Worm (Caenorhabditis elegans) whole organism, young adult: ENCODE measurements around the gene ctr-9.
A peak's percentile ranks its signal among the peaks of the same experiment; 100 is the strongest.

Experiments
- C06A6.2 ChIP-seq: fragments of 200-800 bp; sonication (Bioruptor generic); conservative IDR thresholded peaks from 2 replicates; pipeline ENCODE4 v1.3.6; 2022; ENCODE audit warnings: missing genetic modification characterization, missing compliant biosample characterization
- C17E4.6 ChIP-seq: fragments of 200-800 bp; sonication (Bioruptor generic); IDR thresholded peaks from 2 replicates; pipeline ENCODE4 v1.3.6; 2022; ENCODE audit warnings: missing genetic modification reagents, missing genetic modification characterization, missing compliant biosample characterization
- F22D6.2 ChIP-seq: sonication (generic microtip); optimal IDR thresholded peaks from 2 replicates; lab custom pipeline; 2016; ENCODE audit warnings: mild to moderate bottlenecking, missing genetic modification characterization, missing compliant biosample characterization
- F39B2.1 ChIP-seq: fragments of 200-800 bp; sonication (Bioruptor generic); IDR thresholded peaks from 2 replicates; pipeline ENCODE4 v1.3.6; 2022; ENCODE audit warnings: missing genetic modification reagents, missing genetic modification characterization, missing compliant biosample characterization
- F49E8.2 ChIP-seq: sonication (generic microtip); optimal IDR thresholded peaks from 3 replicates; lab custom pipeline; 2017; ENCODE audit warnings: missing genetic modification characterization, mild to moderate bottlenecking, missing compliant biosample characterization, antibody characterized with exemption, moderate library complexity; ENCODE audit not compliant: insufficient read depth
- F57A8.1 ChIP-seq: fragments of 200-800 bp; sonication (Bioruptor generic); optimal IDR thresholded peaks from 2 replicates; lab custom pipeline; 2018; ENCODE audit warnings: mild to moderate bottlenecking, missing genetic modification characterization, moderate library complexity, missing compliant biosample characterization
- K11D2.4 ChIP-seq: fragments of 200-800 bp; sonication (Bioruptor generic); IDR thresholded peaks from 2 replicates; pipeline ENCODE4 v1.3.6; 2022; ENCODE audit warnings: missing genetic modification reagents, missing genetic modification characterization, missing compliant biosample characterization
- K12H6.12 ChIP-seq: fragments of 200-800 bp; sonication (Bioruptor generic); optimal IDR thresholded peaks from 2 replicates; lab custom pipeline; 2018; ENCODE audit warnings: mild to moderate bottlenecking, missing genetic modification characterization, missing compliant biosample characterization
- Y56A3A.18 ChIP-seq: fragments of 200-800 bp; sonication (Bioruptor generic); IDR thresholded peaks from 2 replicates; pipeline ENCODE4 v1.3.6; 2022; ENCODE audit warnings: missing genetic modification reagents, missing genetic modification characterization, missing compliant biosample characterization
- ZK185.1 ChIP-seq: sonication (generic microtip); optimal IDR thresholded peaks from 2 replicates; lab custom pipeline; 2016; ENCODE audit warnings: mild to moderate bottlenecking, missing genetic modification characterization, missing compliant biosample characterization; ENCODE audit not compliant: poor library complexity, severe bottlenecking
- akir-1 ChIP-seq: fragments of 200-800 bp; sonication (Bioruptor generic); optimal IDR thresholded peaks from 2 replicates; lab custom pipeline; 2018; ENCODE audit warnings: mild to moderate bottlenecking, missing genetic modification characterization, moderate library complexity, missing compliant biosample characterization
- aptf-2 ChIP-seq: fragments of 200-800 bp; sonication (Bioruptor generic); conservative IDR thresholded peaks from 2 replicates; pipeline ENCODE4 v1.3.6; 2022; ENCODE audit warnings: missing genetic modification reagents, missing genetic modification characterization, missing compliant biosample characterization
- athp-1 ChIP-seq: sonication (generic microtip); optimal IDR thresholded peaks from 2 replicates; lab custom pipeline; 2017; ENCODE audit warnings: mild to moderate bottlenecking, missing genetic modification characterization, missing compliant biosample characterization
- bed-1 ChIP-seq: fragments of 200-800 bp; sonication (Bioruptor generic); IDR thresholded peaks from 2 replicates; pipeline ENCODE4 v1.3.6; 2022; ENCODE audit warnings: missing genetic modification reagents, missing genetic modification characterization, missing compliant biosample characterization
- cebp-1 ChIP-seq, 2 experiments: fragments of 200-800 bp in 1 of 2; sonication (Bioruptor generic) in 1 of 2; sonication (generic microtip) in 1 of 2; IDR thresholded peaks in 1 of 2; optimal IDR thresholded peaks in 1 of 2; 2 replicates each; pipeline versions ENCODE4 v1.3.6 to Lab custom; 2017 to 2022; ENCODE audit warnings: missing compliant biosample characterization in 2 of 2, missing genetic modification characterization in 2 of 2, mild to moderate bottlenecking in 1 of 2, missing genetic modification reagents in 1 of 2, moderate library complexity in 1 of 2
- ceh-27 ChIP-seq: fragments of 200-800 bp; sonication (Bioruptor generic); optimal IDR thresholded peaks from 2 replicates; lab custom pipeline; 2018; ENCODE audit warnings: mild to moderate bottlenecking, missing genetic modification characterization, moderate library complexity, missing compliant biosample characterization
- ceh-40 ChIP-seq: fragments of 200-800 bp; sonication (Bioruptor generic); IDR thresholded peaks from 2 replicates; pipeline ENCODE4 v1.3.6; 2022; ENCODE audit warnings: missing genetic modification characterization, missing compliant biosample characterization
- dox-1 ChIP-seq: fragments of 200-800 bp; sonication (Bioruptor generic); IDR thresholded peaks from 2 replicates; pipeline ENCODE4 v1.3.6; 2022; ENCODE audit warnings: missing genetic modification reagents, missing genetic modification characterization, missing compliant biosample characterization
- dpl-1 ChIP-seq: fragments of 150-350 bp; optimal IDR thresholded peaks from 2 replicates; lab custom pipeline; 2014; ENCODE audit warnings: missing biosample characterization, missing genetic modification reagents, missing genetic modification characterization
- efl-1 ChIP-seq: fragments of 150-350 bp; optimal IDR thresholded peaks from 2 replicates; lab custom pipeline; 2014; ENCODE audit warnings: missing biosample characterization, missing genetic modification reagents, missing genetic modification characterization
- egl-18 ChIP-seq: fragments of 200-800 bp; sonication (Bioruptor generic); IDR thresholded peaks from 2 replicates; pipeline ENCODE4 v1.3.6; 2022; ENCODE audit warnings: missing genetic modification reagents, missing genetic modification characterization, missing compliant biosample characterization
- ekl-4 ChIP-seq: fragments of 200-800 bp; sonication (Bioruptor generic); IDR thresholded peaks from 2 replicates; pipeline ENCODE4 v1.3.6; 2022; ENCODE audit warnings: missing genetic modification reagents, missing genetic modification characterization, missing compliant biosample characterization
- ets-4 ChIP-seq: fragments of 200-800 bp; sonication (Bioruptor generic); optimal IDR thresholded peaks from 2 replicates; lab custom pipeline; 2018; ENCODE audit warnings: mild to moderate bottlenecking, missing genetic modification characterization, missing compliant biosample characterization
- hlh-12 ChIP-seq: sonication (generic microtip); optimal IDR thresholded peaks from 2 replicates; lab custom pipeline; 2016; ENCODE audit warnings: missing genetic modification characterization, missing compliant biosample characterization
- hrde-1 ChIP-seq: sonication (generic microtip); optimal IDR thresholded peaks from 2 replicates; lab custom pipeline; 2016; ENCODE audit warnings: missing genetic modification characterization, mild to moderate bottlenecking, missing compliant biosample characterization, moderate library complexity, missing genotype, missing genetic modification reagents, borderline replicate concordance
- let-526 ChIP-seq: fragments of 200-800 bp; sonication (Bioruptor generic); IDR thresholded peaks from 2 replicates; pipeline ENCODE4 v1.3.6; 2022; ENCODE audit warnings: missing genetic modification reagents, missing genetic modification characterization, missing compliant biosample characterization
- let-607 ChIP-seq, 2 experiments: fragments of 200-800 bp in 1 of 2; sonication (Bioruptor generic) in 1 of 2; sonication (generic microtip) in 1 of 2; optimal IDR thresholded peaks; 2 replicates each; lab custom pipeline; 2016 to 2018; ENCODE audit warnings: mild to moderate bottlenecking in 2 of 2, missing compliant biosample characterization in 2 of 2, missing genetic modification characterization in 2 of 2, moderate library complexity in 2 of 2, missing genotype in 1 of 2
- lin-35 ChIP-seq, 3 experiments: fragments of 150-350 bp in 2 of 3; sonication (generic microtip) in 1 of 3; optimal IDR thresholded peaks; 2 replicates each; lab custom pipeline; 2014 to 2018; ENCODE audit warnings: missing biosample characterization in 3 of 3, missing genetic modification characterization in 3 of 3, missing genetic modification reagents in 3 of 3
- lin-54 ChIP-seq: fragments of 200-800 bp; sonication (Bioruptor generic); optimal IDR thresholded peaks from 2 replicates; lab custom pipeline; 2018; ENCODE audit warnings: mild to moderate bottlenecking, missing genetic modification characterization, missing compliant biosample characterization
- lsl-1 ChIP-seq: fragments of 200-800 bp; sonication (Bioruptor generic); optimal IDR thresholded peaks from 2 replicates; lab custom pipeline; 2018; ENCODE audit warnings: mild to moderate bottlenecking, missing genetic modification characterization, moderate library complexity, missing compliant biosample characterization
- madf-10 ChIP-seq: sonication (generic microtip); optimal IDR thresholded peaks from 2 replicates; lab custom pipeline; 2016; ENCODE audit warnings: mild to moderate bottlenecking, missing genetic modification characterization, missing compliant biosample characterization
- madf-6 ChIP-seq: fragments of 200-800 bp; sonication (Bioruptor generic); IDR thresholded peaks from 2 replicates; pipeline ENCODE4 v1.3.6; 2022; ENCODE audit warnings: missing genetic modification reagents, missing genetic modification characterization, missing compliant biosample characterization
- mcd-1 ChIP-seq: fragments of 200-800 bp; sonication (Bioruptor generic); IDR thresholded peaks from 2 replicates; pipeline ENCODE4 v1.3.6; 2022; ENCODE audit warnings: missing genetic modification reagents, missing genetic modification characterization, missing compliant biosample characterization
- nfya-1 ChIP-seq: sonication (generic microtip); optimal IDR thresholded peaks from 2 replicates; lab custom pipeline; 2017; ENCODE audit warnings: antibody characterized with exemption, missing compliant biosample characterization, missing genetic modification characterization, borderline replicate concordance; ENCODE audit not compliant: insufficient read depth
- nhr-179 ChIP-seq: sonication (generic microtip); optimal IDR thresholded peaks from 2 replicates; lab custom pipeline; 2016; ENCODE audit warnings: mild to moderate bottlenecking, missing genetic modification characterization, missing compliant biosample characterization
- nhr-80 ChIP-seq: sonication (generic microtip); optimal IDR thresholded peaks from 2 replicates; lab custom pipeline; 2016; ENCODE audit warnings: missing genetic modification characterization, missing compliant biosample characterization
- rcor-1 ChIP-seq: fragments of 200-800 bp; sonication (Bioruptor generic); IDR thresholded peaks from 2 replicates; pipeline ENCODE4 v1.3.6; 2022; ENCODE audit warnings: missing genetic modification reagents, missing genetic modification characterization, missing compliant biosample characterization
- rec-8 ChIP-seq, 2 experiments: sonication (generic microtip); optimal IDR thresholded peaks; 2 replicates each; lab custom pipeline; 2016; ENCODE audit warnings: mild to moderate bottlenecking in 2 of 2, missing genetic modification characterization in 2 of 2, missing genetic modification reagents in 2 of 2, missing genotype in 2 of 2, missing biosample characterization in 1 of 2, missing compliant biosample characterization in 1 of 2, moderate library complexity in 1 of 2
- snpc-1.1 ChIP-seq: sonication (generic microtip); optimal IDR thresholded peaks from 2 replicates; lab custom pipeline; 2017; ENCODE audit warnings: missing genetic modification characterization, mild to moderate bottlenecking, missing compliant biosample characterization, antibody characterized with exemption, moderate library complexity, missing genotype, missing genetic modification reagents; ENCODE audit not compliant: insufficient read depth
- tbx-9 ChIP-seq: sonication (generic microtip); optimal IDR thresholded peaks from 2 replicates; lab custom pipeline; 2016; ENCODE audit warnings: borderline replicate concordance, missing genetic modification characterization, inconsistent platforms, missing compliant biosample characterization
- unc-130 ChIP-seq: sonication (generic microtip); optimal IDR thresholded peaks from 2 replicates; lab custom pipeline; 2016; ENCODE audit warnings: missing genetic modification reagents, missing genetic modification characterization, missing compliant biosample characterization
- xnd-1 ChIP-seq: sonication (generic microtip); optimal IDR thresholded peaks from 2 replicates; lab custom pipeline; 2016; ENCODE audit warnings: missing genotype, missing genetic modification reagents, missing genetic modification characterization, missing compliant biosample characterization
- zim-3 ChIP-seq: sonication (generic microtip); optimal IDR thresholded peaks from 2 replicates; lab custom pipeline; 2017; ENCODE audit warnings: mild to moderate bottlenecking, missing genetic modification characterization, moderate library complexity, missing compliant biosample characterization

ctr-9 gene

ce11 chrIII:9462785-9463467, 28.3 kb upstream of the ctr-9 start (continued):
- TF ChIP-seq tbx-9 (tag; lab: Kevin White, UChicago) (peak; percentile 43), F39B2.1 (no peak), F49E8.2 (tag; lab: Kevin White, UChicago) (peak; percentile 58), ets-4 (GFP tag; lab: Kevin White, UChicago) (no peak)

ce11 chrIII:9465424-9465823, 25.8 kb upstream of the ctr-9 start, which contains the start of gene B0464.9:
Gene B0464.9, plus strand, starts transcription at chrIII:9465767.
- TF ChIP-seq F57A8.1 (GFP tag; lab: Kevin White, UChicago) (no peak), K12H6.12 (tag; lab: Kevin White, UChicago) (peak; percentile 8), C06A6.2 (GFP tag; lab: Robert Waterston, UW) (no peak), madf-6 (GFP tag; lab: Robert Waterston, UW) (peak; percentile 41; the same call in 1 of the 2 replicates), hrde-1 (tag; lab: Kevin White, UChicago) (peak; percentile 9), egl-18 (GFP tag; lab: Robert Waterston, UW) (no peak), athp-1 (tag; lab: Kevin White, UChicago) (no peak), xnd-1 (no peak), cebp-1 (GFP tag; IDR thresholded peaks at IDR 0.05; lab: Robert Waterston, UW) (no peak), cebp-1 (tag; optimal IDR thresholded peaks at IDR 0.05; lab: Kevin White, UChicago) (peak; percentile 22), F22D6.2 (peak; percentile 21), rec-8 (tag; optimal IDR thresholded peaks at IDR 0.05; lab: Kevin White, UChicago) (peak in 1 of 2 experiments; percentile 29), aptf-2 (GFP tag; lab: Robert Waterston, UW) (no peak), snpc-1.1 (tag; lab: Kevin White, UChicago) (no peak), dox-1 (GFP tag; lab: Robert Waterston, UW) (0 out of 2 replicates have a peak, but pooled peaks have one; percentile 9), zim-3 (tag; lab: Kevin White, UChicago) (no peak), lsl-1 (GFP tag; lab: Kevin White, UChicago) (peak; percentile 24), ekl-4 (GFP tag; lab: Robert Waterston, UW) (no peak), nfya-1 (tag; lab: Kevin White, UChicago) (no peak), efl-1 (no peak), let-607 (tag; optimal IDR thresholded peaks at IDR 0.05; lab: Kevin White, UChicago) (peak in 1 of 2 experiments; percentile 50), tbx-9 (tag; lab: Kevin White, UChicago) (no peak), ceh-40 (GFP tag; lab: Robert Waterston, UW) (no peak), nhr-80 (tag; lab: Kevin White, UChicago) (no peak), lin-35 (GFP tag; optimal IDR thresholded peaks at IDR 0.05; lab: Kevin White, UChicago) (peak in 1 of 3 experiments; percentile 45), ceh-27 (GFP tag; lab: Kevin White, UChicago) (peak; percentile 42), Y56A3A.18 (GFP tag; lab: Robert Waterston, UW) (no peak), rcor-1 (no peak; the same call in 1 of the 2 replicates), unc-130 (GFP tag; lab: Kevin White, UChicago) (peak; percentile 70), nhr-179 (tag; lab: Kevin White, UChicago) (no peak), lin-54 (peak; percentile 46), akir-1 (GFP tag; lab: Kevin White, UChicago) (no peak), let-526 (no peak), dpl-1 (GFP tag; lab: Kevin White, UChicago) (no peak), C17E4.6 (GFP tag; lab: Robert Waterston, UW) (no peak), K11D2.4 (GFP tag; lab: Robert Waterston, UW) (no peak), hlh-12 (tag; lab: Kevin White, UChicago) (no peak), mcd-1 (GFP tag; lab: Robert Waterston, UW) (peak; percentile 75), bed-1 (no peak), ZK185.1 (tag; lab: Kevin White, UChicago) (peak; percentile 84), madf-10 (tag; lab: Kevin White, UChicago) (peak; percentile 24)
